Worm (Caenorhabditis elegans) whole organism, L4 larva: ENCODE measurements around the gene gid-8.

Experiments
- F44E2.7 ChIP-seq: fragments of 200-800 bp; sonication (Bioruptor generic); IDR thresholded peaks from 2 replicates; pipeline ENCODE4 v2.1.2; 2022; ENCODE audit warnings: missing genetic modification characterization, missing compliant biosample characterization
- F49E8.2 ChIP-seq: sonication (generic microtip); optimal IDR thresholded peaks from 2 replicates; lab custom pipeline; 2016; ENCODE audit warnings: missing compliant biosample characterization, mild to moderate bottlenecking, missing genetic modification characterization, borderline replicate concordance
- Y5F2A.4 ChIP-seq: fragments of 200-800 bp; sonication (Bioruptor generic); optimal IDR thresholded peaks from 2 replicates; lab custom pipeline; 2018; ENCODE audit warnings: mild to moderate bottlenecking, missing genetic modification characterization, missing compliant biosample characterization
- ZK337.2 ChIP-seq: fragments of 200-800 bp; sonication (Bioruptor generic); IDR thresholded peaks from 2 replicates; pipeline ENCODE4 v1.3.6; 2022; ENCODE audit warnings: missing genetic modification reagents, missing genetic modification characterization, missing compliant biosample characterization
- aly-2 ChIP-seq: sonication (generic microtip); optimal IDR thresholded peaks from 2 replicates; lab custom pipeline; 2018; ENCODE audit warnings: missing biosample characterization, missing genetic modification characterization
- ceh-28 ChIP-seq: fragments of 150-350 bp; optimal IDR thresholded peaks from 2 replicates; lab custom pipeline; 2014; ENCODE audit warnings: missing biosample characterization, missing genetic modification reagents, missing genetic modification characterization
- ceh-62 ChIP-seq: sonication (generic microtip); optimal IDR thresholded peaks from 2 replicates; lab custom pipeline; 2017; ENCODE audit warnings: missing biosample characterization, missing genetic modification characterization
- daf-16 ChIP-seq, 3 experiments: sonication (generic microtip); optimal IDR thresholded peaks; 2 replicates each; lab custom pipeline; 2016 to 2017; ENCODE audit warnings: missing genetic modification characterization in 3 of 3, missing genetic modification reagents in 3 of 3, mild to moderate bottlenecking in 2 of 3, missing compliant biosample characterization in 2 of 3, missing biosample characterization in 1 of 3, moderate library complexity in 1 of 3
- dpl-1 ChIP-seq: fragments of 150-350 bp; optimal IDR thresholded peaks from 2 replicates; lab custom pipeline; 2014; ENCODE audit warnings: missing biosample characterization, missing genetic modification reagents, missing genetic modification characterization
- lir-3 ChIP-seq: sonication (generic microtip); optimal IDR thresholded peaks from 2 replicates; lab custom pipeline; 2016; ENCODE audit warnings: mild to moderate bottlenecking, missing genetic modification characterization, missing compliant biosample characterization
- lsy-2 ChIP-seq, 2 experiments: fragments of 150-350 bp in 1 of 2; sonication (generic microtip) in 1 of 2; optimal IDR thresholded peaks; 2 replicates each; lab custom pipeline; 2014 to 2017; ENCODE audit warnings: missing biosample characterization in 2 of 2, missing genetic modification characterization in 2 of 2
- nhr-237 ChIP-seq: sonication (generic microtip); optimal IDR thresholded peaks from 2 replicates; lab custom pipeline; 2017; ENCODE audit warnings: missing biosample characterization, missing genetic modification characterization
- nhr-25 ChIP-seq: sonication (generic microtip); optimal IDR thresholded peaks from 2 replicates; lab custom pipeline; 2017; ENCODE audit warnings: missing genetic modification characterization, mild to moderate bottlenecking, missing compliant biosample characterization, antibody characterized with exemption, moderate library complexity, borderline replicate concordance; ENCODE audit not compliant: insufficient read depth
- nhr-48 ChIP-seq: sonication (generic microtip); optimal IDR thresholded peaks from 2 replicates; lab custom pipeline; 2016; ENCODE audit warnings: mild to moderate bottlenecking, missing genetic modification characterization, missing compliant biosample characterization
- nhr-6 ChIP-seq: fragments of 150-350 bp; optimal IDR thresholded peaks from 2 replicates; lab custom pipeline; 2014; ENCODE audit warnings: missing biosample characterization, missing genetic modification characterization
- pha-4 ChIP-seq, 2 experiments: fragments of 150-350 bp in 1 of 2; fragments of 200-800 bp in 1 of 2; sonication (Bioruptor generic) in 1 of 2; IDR thresholded peaks in 1 of 2; optimal IDR thresholded peaks in 1 of 2; 2 replicates each; pipeline versions ENCODE4 v1.3.6 to Lab custom; 2014 to 2022; ENCODE audit warnings: missing genetic modification characterization in 2 of 2, missing genetic modification reagents in 2 of 2, missing biosample characterization in 1 of 2, missing compliant biosample characterization in 1 of 2
- skn-1 ChIP-seq: fragments of 150-350 bp; optimal IDR thresholded peaks from 2 replicates; lab custom pipeline; 2014; ENCODE audit warnings: missing biosample characterization, missing genetic modification characterization
- snpc-4 ChIP-seq: fragments of 150-350 bp; optimal IDR thresholded peaks from 2 replicates; lab custom pipeline; 2014; ENCODE audit warnings: missing biosample characterization, missing genetic modification characterization
- spr-1 ChIP-seq: sonication (generic microtip); optimal IDR thresholded peaks from 2 replicates; lab custom pipeline; 2016; ENCODE audit warnings: mild to moderate bottlenecking, missing genetic modification characterization, missing compliant biosample characterization
- tag-97 ChIP-seq: fragments of 200-800 bp; sonication (Bioruptor generic); IDR thresholded peaks from 2 replicates; pipeline ENCODE4 v1.3.6; 2022; ENCODE audit warnings: missing genetic modification characterization, missing compliant biosample characterization
- unc-62 ChIP-seq, 3 experiments: fragments of 150-350 bp in 1 of 3; sonication (generic microtip); optimal IDR thresholded peaks in 2 of 3; peaks in 1 of 3; 1 replicate in 1 of 3; 2 replicates in 2 of 3; lab custom pipeline; 2014 to 2017; ENCODE audit warnings: missing biosample characterization in 3 of 3, missing genetic modification characterization in 3 of 3, missing genetic modification reagents in 3 of 3, missing genotype in 1 of 3
- zfp-2 ChIP-seq: sonication (generic microtip); optimal IDR thresholded peaks from 2 replicates; lab custom pipeline; 2016; ENCODE audit warnings: mild to moderate bottlenecking, missing genetic modification characterization, missing compliant biosample characterization
- zfp-3 ChIP-seq: fragments of 200-800 bp; sonication (Bioruptor generic); conservative IDR thresholded peaks from 2 replicates; pipeline ENCODE4 v1.3.6; 2022; ENCODE audit warnings: missing genetic modification reagents, missing genetic modification characterization, missing compliant biosample characterization
- zip-2 ChIP-seq: fragments of 150-350 bp; optimal IDR thresholded peaks from 2 replicates; lab custom pipeline; 2014; ENCODE audit warnings: missing biosample characterization, missing genetic modification characterization
- ztf-7 ChIP-seq: fragments of 150-350 bp; optimal IDR thresholded peaks from 2 replicates; lab custom pipeline; 2014; ENCODE audit warnings: missing biosample characterization, missing genetic modification characterization

gid-8 gene

DNA sequence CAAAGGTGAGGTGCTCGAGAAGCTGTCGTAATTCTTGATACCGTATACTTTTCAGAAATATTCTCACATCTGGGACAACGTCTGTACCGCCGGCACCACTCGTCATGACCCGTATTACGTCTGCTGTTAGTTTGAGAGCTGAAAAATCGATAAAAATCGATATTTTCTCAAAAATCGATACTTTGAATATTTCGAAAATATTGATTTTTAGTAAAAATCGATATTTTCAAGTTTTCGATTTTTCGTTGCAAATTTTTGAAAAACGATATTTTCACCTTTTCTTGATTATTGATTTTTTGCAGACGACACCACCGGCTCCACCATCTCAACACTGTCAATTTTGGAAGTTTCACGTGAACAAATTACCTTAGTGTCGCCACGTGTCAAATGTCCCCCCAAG lies 28.2 kb downstream of the gid-8 start:
- TF ChIP-seq ceh-28 (tag; lab: Kevin White, UChicago) (peak; percentile 94), lsy-2 (tag; optimal IDR thresholded peaks at IDR 0.05; lab: Kevin White, UChicago) (no peak), nhr-6 (tag; lab: Kevin White, UChicago) (no peak), snpc-4 (no peak), zfp-3 (no peak)
- TF ChIP-seq, all 104 proteins: peak for 1

DNA sequence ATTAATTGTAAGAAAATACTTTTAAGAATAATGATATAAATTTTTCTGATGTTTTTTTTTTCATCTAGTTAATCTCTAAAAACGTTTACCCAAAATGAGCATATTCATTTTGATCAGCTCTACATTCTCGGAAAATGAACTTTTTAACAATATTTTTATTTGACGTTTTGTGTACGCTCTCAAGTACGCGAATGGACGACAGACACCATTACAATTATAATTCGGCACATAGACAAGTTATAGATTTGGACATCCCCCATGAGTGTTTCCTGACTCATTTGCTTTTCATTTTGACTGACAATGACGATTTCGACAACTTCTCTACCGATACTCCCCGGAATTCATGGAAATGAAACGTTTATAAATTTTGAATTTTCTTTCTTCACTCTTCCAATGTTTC lies 31.6 kb downstream of the gid-8 start, which contains the start of gene sru-27:
Gene sru-27 (plus strand): TSS at position 301 of the 400 bp plus-strand sequence.
- TF ChIP-seq ZK337.2 (GFP tag; lab: Robert Waterston, UW): no peak
- TF ChIP-seq unc-62 (GFP tag; optimal IDR thresholded peaks at IDR 0.05 in 1 of 2; lab: Kevin White, UChicago): peak in 1 of 2 experiments; percentile 23
- no peak for TF ChIP-seq unc-62 (tag; optimal IDR thresholded peaks at IDR 0.05; lab: Kevin White, UChicago)

DNA sequence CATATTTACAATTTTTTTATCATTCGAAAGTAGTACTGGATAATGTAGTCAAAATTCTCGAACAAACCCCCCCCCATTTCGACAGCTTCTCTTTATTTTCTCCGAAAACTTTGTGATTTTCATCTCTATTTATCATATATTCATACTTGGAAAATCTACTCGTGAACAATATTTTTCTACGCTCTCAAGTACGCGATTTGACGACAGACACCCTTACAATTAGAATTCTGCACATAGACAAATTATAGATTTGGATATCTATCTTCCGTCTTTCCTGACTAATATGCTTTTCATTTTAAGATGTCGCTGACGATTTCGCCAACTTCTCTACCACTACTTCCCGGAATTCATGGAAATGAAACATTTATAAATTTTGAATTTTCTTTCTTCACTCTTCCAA lies 38.5 kb downstream of the gid-8 start, which contains the start of gene sru-28:
Gene sru-28 (plus strand): TSS at position 301 of the 400 bp plus-strand sequence.
- TF ChIP-seq ceh-62 (tag; lab: Kevin White, UChicago) (no peak), ztf-7 (no peak), spr-1 (tag; lab: Kevin White, UChicago) (no peak), daf-16 (GFP tag; optimal IDR thresholded peaks at IDR 0.05; lab: Kevin White, UChicago) (no peak), daf-16 (tag; optimal IDR thresholded peaks at IDR 0.05; lab: Kevin White, UChicago) (no peak), pha-4 (GFP tag; IDR thresholded peaks at IDR 0.05; lab: Robert Waterston, UW) (no peak), pha-4 (tag; optimal IDR thresholded peaks at IDR 0.05; lab: Kevin White, UChicago) (no peak), aly-2 (tag; lab: Kevin White, UChicago) (no peak), F44E2.7 (GFP tag; lab: Robert Waterston, UW) (no peak), nhr-237 (tag; lab: Kevin White, UChicago) (no peak), lir-3 (tag; lab: Kevin White, UChicago) (no peak), dpl-1 (GFP tag; lab: Kevin White, UChicago) (no peak)

DNA sequence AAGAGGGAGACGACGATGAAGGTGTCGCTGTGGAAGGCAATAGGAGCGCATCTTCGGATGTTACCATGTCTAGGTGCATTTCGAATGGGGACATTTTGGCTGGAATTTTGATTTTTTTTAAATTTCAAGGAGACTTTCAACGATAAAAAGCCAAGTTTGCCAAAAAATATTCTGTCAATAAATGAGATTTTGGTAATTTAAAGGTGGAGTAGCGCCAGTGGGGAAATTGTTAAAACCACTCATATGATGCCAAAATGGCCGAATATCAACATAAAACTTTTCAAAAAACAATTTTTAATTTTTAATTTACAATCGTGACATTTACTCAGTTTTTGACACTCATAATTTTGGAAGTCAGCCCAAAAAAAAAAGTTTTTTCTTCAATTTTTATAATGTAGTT lies 44.0 kb downstream of the gid-8 start, which contains the start of gene nhr-260:
Gene nhr-260 (minus strand): TSS at position 101 of the 400 bp plus-strand sequence.
- TF ChIP-seq dpl-1 (GFP tag; lab: Kevin White, UChicago) (no peak), zip-2 (tag; lab: Kevin White, UChicago) (no peak), zfp-2 (tag; lab: Kevin White, UChicago) (no peak), skn-1 (tag; lab: Kevin White, UChicago) (no peak), tag-97 (no peak), nhr-48 (tag; lab: Kevin White, UChicago) (no peak), Y5F2A.4 (GFP tag; lab: Kevin White, UChicago) (no peak), nhr-25 (tag; lab: Kevin White, UChicago) (no peak), F49E8.2 (tag; lab: Kevin White, UChicago) (no peak)
